Fruit fly (Drosophila melanogaster) whole organism, wandering third instar larva: ENCODE data around the gene CG8765.
"Not testable (repeated sequence)": the region's sequence is repeated elsewhere in the genome, so short reads cannot be mapped to it uniquely, and the experiment has no call there.

ENCODE experiments used
- CG9705 ChIP-seq: fragments of 200-800 bp; sonication (Bioruptor generic); optimal IDR thresholded peaks from 2 replicates; lab custom pipeline; 2018; ENCODE audit warnings: missing biosample characterization, mild to moderate bottlenecking, missing genetic modification characterization
- Jra ChIP-seq: sonication (Bioruptor generic); optimal IDR thresholded peaks from 2 replicates; lab custom pipeline; 2016; ENCODE audit warnings: missing biosample characterization, missing genetic modification characterization
- br ChIP-seq: fragments of 200-800 bp; sonication (Bioruptor generic); optimal IDR thresholded peaks from 2 replicates; lab custom pipeline; 2016; ENCODE audit warnings: missing biosample characterization, missing genetic modification characterization
- dmrt93B ChIP-seq: fragments of 200-800 bp; sonication (Bioruptor generic); optimal IDR thresholded peaks from 2 replicates; lab custom pipeline; 2018; ENCODE audit warnings: missing biosample characterization, mild to moderate bottlenecking, missing genetic modification characterization
- dsf ChIP-seq: sonication (Bioruptor generic); optimal IDR thresholded peaks from 2 replicates; lab custom pipeline; 2016; ENCODE audit warnings: missing biosample characterization, missing genetic modification characterization, borderline replicate concordance
- pan ChIP-seq: fragments of >200 bp; optimal IDR thresholded peaks from 2 replicates; lab custom pipeline; 2017
- psq ChIP-seq: fragments of 200-800 bp; sonication (Bioruptor generic); optimal IDR thresholded peaks from 3 replicates; lab custom pipeline; 2017; ENCODE audit warnings: missing biosample characterization, mild to moderate bottlenecking, missing genetic modification characterization, moderate library complexity

DNA sequence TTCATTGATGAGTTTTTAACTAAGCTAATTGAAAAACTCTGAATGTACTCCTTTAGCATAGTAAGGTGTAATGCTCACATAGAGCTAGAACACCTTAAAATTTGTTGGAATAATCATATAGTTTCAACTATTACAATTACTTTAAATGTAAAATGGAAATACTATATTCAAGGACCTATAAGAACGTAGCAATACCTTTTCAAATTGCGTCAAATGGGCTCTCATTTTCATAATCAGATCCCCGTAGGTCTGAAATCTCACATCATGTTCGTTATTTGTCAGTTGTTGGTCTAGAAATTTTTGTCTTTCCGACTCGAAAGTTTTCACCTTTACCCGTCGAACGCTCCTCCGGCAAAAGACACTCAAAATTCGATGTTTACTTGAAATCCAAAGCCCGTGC lies 41.5 kb upstream of the CG8765 start, which contains the start of gene CG42529:
- TF ChIP-seq CG9705 (GFP tag; lab: Kevin White, UChicago); pan (lab: Kevin White, UChicago); dmrt93B (GFP tag; lab: Kevin White, UChicago); br (GFP tag; lab: Kevin White, UChicago); psq (GFP tag; lab: Kevin White, UChicago); dsf (GFP tag; lab: Kevin White, UChicago); Jra (GFP tag; lab: Kevin White, UChicago): not testable (repeated sequence)
